Fruit fly (Drosophila melanogaster) whole organism, embryonic: ENCODE measurements around the gene janA.

Source experiments
- BEAF-32 ChIP-seq: fragments of 200-800 bp; sonication (Bioruptor generic); optimal IDR thresholded peaks from 3 replicates; lab custom pipeline; 2017; ENCODE audit warnings: missing biosample characterization, missing genetic modification characterization, mild to moderate bottlenecking, moderate library complexity, missing genetic modification reagents
- Bgb ChIP-seq: fragments of 200-800 bp; sonication (Bioruptor generic); IDR thresholded peaks from 2 replicates; pipeline ENCODE4 v1.3.6; 2022; ENCODE audit warnings: missing biosample characterization, missing genetic modification characterization; ENCODE audit not compliant: partially characterized antibody
- CG10147 ChIP-seq: fragments of 200-800 bp; sonication (Bioruptor generic); optimal IDR thresholded peaks from 2 replicates; lab custom pipeline; 2019; ENCODE audit warnings: missing biosample characterization, mild to moderate bottlenecking, missing genetic modification characterization, moderate library complexity
- CG10565 ChIP-seq: fragments of 200-800 bp; sonication (Bioruptor generic); optimal IDR thresholded peaks from 3 replicates; lab custom pipeline; 2016; ENCODE audit warnings: missing biosample characterization, mild to moderate bottlenecking, missing genetic modification characterization
- CG10959 ChIP-seq: fragments of 200-800 bp; sonication (Bioruptor generic); IDR thresholded peaks from 2 replicates; pipeline ENCODE4 v1.3.6; 2022; ENCODE audit warnings: missing biosample characterization, missing genetic modification characterization
- CG11085 ChIP-seq: fragments of 200-800 bp; sonication (Bioruptor generic); IDR thresholded peaks from 2 replicates; pipeline ENCODE4 v1.3.6; 2022; ENCODE audit warnings: missing biosample characterization, missing genetic modification characterization
- CG11504 ChIP-seq: fragments of 200-800 bp; sonication (Bioruptor generic); optimal IDR thresholded peaks from 3 replicates; lab custom pipeline; 2019; ENCODE audit warnings: missing biosample characterization, mild to moderate bottlenecking, missing genetic modification characterization, moderate library complexity
- CG12659 ChIP-seq: fragments of 200-800 bp; sonication (Bioruptor generic); optimal IDR thresholded peaks from 3 replicates; lab custom pipeline; 2017; ENCODE audit warnings: mild to moderate bottlenecking, missing biosample characterization, missing genetic modification reagents, missing genetic modification characterization
- CG12744 ChIP-seq: fragments of 200-800 bp; sonication (Bioruptor generic); optimal IDR thresholded peaks from 2 replicates; lab custom pipeline; 2016; ENCODE audit warnings: missing biosample characterization, missing genetic modification characterization
- CG17829 ChIP-seq: fragments of 200-800 bp; optimal IDR thresholded peaks from 2 replicates; lab custom pipeline; 2019; ENCODE audit warnings: missing biosample characterization, mild to moderate bottlenecking, missing genetic modification characterization, moderate library complexity
- CG17912 ChIP-seq: fragments of 200-800 bp; sonication (Bioruptor generic); optimal IDR thresholded peaks from 2 replicates; lab custom pipeline; 2018; ENCODE audit warnings: missing biosample characterization, mild to moderate bottlenecking, missing genetic modification characterization
- CG18619 ChIP-seq: fragments of 200-800 bp; sonication (Bioruptor generic); optimal IDR thresholded peaks from 3 replicates; lab custom pipeline; 2017; ENCODE audit warnings: missing biosample characterization, mild to moderate bottlenecking, missing genetic modification characterization
- CG31365 ChIP-seq: fragments of 200-800 bp; sonication (Bioruptor generic); optimal IDR thresholded peaks from 2 replicates; lab custom pipeline; 2018; ENCODE audit warnings: missing biosample characterization, mild to moderate bottlenecking, missing genetic modification characterization
- CG32767 ChIP-seq: fragments of 200-800 bp; sonication (Bioruptor generic); IDR thresholded peaks from 2 replicates; pipeline ENCODE4 v1.3.6; 2022; ENCODE audit warnings: missing biosample characterization, missing genetic modification characterization
- CG34224 ChIP-seq: fragments of 200-800 bp; sonication (Bioruptor generic); IDR thresholded peaks from 3 replicates; pipeline ENCODE4 v1.3.6; 2022; ENCODE audit warnings: missing biosample characterization, missing genetic modification characterization; ENCODE audit not compliant: partially characterized antibody
- CG3726 ChIP-seq: fragments of 200-800 bp; sonication (Bioruptor generic); IDR thresholded peaks from 3 replicates; pipeline ENCODE4, ENCODE4 v1.3.6; 2022; ENCODE audit warnings: missing biosample characterization, missing genetic modification characterization
- CG4282 ChIP-seq: fragments of 200-800 bp; sonication (Bioruptor generic); optimal IDR thresholded peaks from 2 replicates; lab custom pipeline; 2016; ENCODE audit warnings: missing biosample characterization, missing genetic modification characterization
- CG4328 ChIP-seq: fragments of 200-800 bp; sonication (Bioruptor generic); optimal IDR thresholded peaks from 3 replicates; lab custom pipeline; 2017; ENCODE audit warnings: missing biosample characterization, missing genetic modification reagents, missing genetic modification characterization
- CG6654 ChIP-seq: fragments of 200-800 bp; sonication (Bioruptor generic); optimal IDR thresholded peaks from 2 replicates; lab custom pipeline; 2017; ENCODE audit warnings: missing biosample characterization, mild to moderate bottlenecking, missing genetic modification characterization
- CG8089 ChIP-seq: fragments of 200-800 bp; sonication (Bioruptor generic); optimal IDR thresholded peaks from 3 replicates; lab custom pipeline; 2016; ENCODE audit warnings: missing biosample characterization, missing genetic modification characterization
- Dref ChIP-seq: fragments of 200-800 bp; sonication (Bioruptor generic); IDR thresholded peaks from 2 replicates; pipeline ENCODE4 v1.3.6; 2022; ENCODE audit warnings: missing biosample characterization, missing genetic modification characterization
- Elba2 ChIP-seq: fragments of 200-800 bp; sonication (Bioruptor generic); optimal IDR thresholded peaks from 3 replicates; lab custom pipeline; 2016; ENCODE audit warnings: missing biosample characterization, missing genetic modification characterization
- Fer1 ChIP-seq: fragments of 200-800 bp; sonication (Bioruptor generic); optimal IDR thresholded peaks from 2 replicates; lab custom pipeline; 2017; ENCODE audit warnings: missing biosample characterization, mild to moderate bottlenecking, missing genetic modification characterization
- Gsc ChIP-seq: fragments of 200-800 bp; sonication (Bioruptor generic); IDR thresholded peaks from 2 replicates; pipeline ENCODE4 v1.3.6; 2022; ENCODE audit warnings: missing biosample characterization, missing genetic modification characterization
- HLH3B ChIP-seq: fragments of 200-800 bp; sonication (Bioruptor generic); IDR thresholded peaks from 2 replicates; pipeline ENCODE4 v1.3.6; 2022; ENCODE audit warnings: missing biosample characterization, missing genetic modification characterization
- HmgZ ChIP-seq: fragments of 200-800 bp; sonication (Bioruptor generic); optimal IDR thresholded peaks from 2 replicates; lab custom pipeline; 2018; ENCODE audit warnings: missing biosample characterization, mild to moderate bottlenecking, missing genetic modification characterization
- Hmr ChIP-seq: fragments of 200-800 bp; sonication (Bioruptor generic); optimal IDR thresholded peaks from 3 replicates; lab custom pipeline; 2017; ENCODE audit warnings: mild to moderate bottlenecking, missing biosample characterization, missing genetic modification reagents, missing genetic modification characterization
- Max ChIP-seq: fragments of 200-800 bp; sonication (Bioruptor generic); optimal IDR thresholded peaks from 2 replicates; lab custom pipeline; 2016; ENCODE audit warnings: missing biosample characterization, mild to moderate bottlenecking, missing genetic modification characterization
- Med ChIP-seq: fragments of 200-800 bp; sonication (Bioruptor generic); peaks from one replicate; lab custom pipeline; 2016; ENCODE audit warnings: missing biosample characterization, missing genetic modification characterization, mild to moderate bottlenecking, inconsistent platforms, moderate library complexity
- Nf-YA ChIP-seq: fragments of 200-800 bp; sonication (Bioruptor generic); IDR thresholded peaks from 2 replicates; pipeline ENCODE4 v1.3.6; 2022; ENCODE audit warnings: missing biosample characterization, missing genetic modification characterization
- Oaz ChIP-seq: fragments of 200-800 bp; sonication (Bioruptor generic); IDR thresholded peaks from 2 replicates; pipeline ENCODE4 v1.3.6; 2022; ENCODE audit warnings: missing biosample characterization, missing genetic modification characterization
- Sox102F ChIP-seq: fragments of 200-800 bp; sonication (Bioruptor generic); optimal IDR thresholded peaks from 2 replicates; lab custom pipeline; 2018; ENCODE audit warnings: missing biosample characterization, mild to moderate bottlenecking, missing genetic modification characterization, moderate library complexity
- Ssrp ChIP-seq: fragments of 200-800 bp; sonication (Bioruptor generic); optimal IDR thresholded peaks from 2 replicates; lab custom pipeline; 2018; ENCODE audit warnings: missing biosample characterization, mild to moderate bottlenecking, missing genetic modification characterization, moderate library complexity
- Vsx1 ChIP-seq: fragments of 200-800 bp; sonication (Bioruptor generic); optimal IDR thresholded peaks from 2 replicates; lab custom pipeline; 2017; ENCODE audit warnings: missing biosample characterization, mild to moderate bottlenecking, missing genetic modification characterization, missing genetic modification reagents
- Xrp1 ChIP-seq: fragments of 200-800 bp; sonication (Bioruptor generic); IDR thresholded peaks from 2 replicates; pipeline ENCODE4 v1.3.6; 2022; ENCODE audit warnings: missing biosample characterization, missing genetic modification characterization
- bab2 ChIP-seq: fragments of 200-800 bp; sonication (Bioruptor generic); optimal IDR thresholded peaks from 2 replicates; lab custom pipeline; 2016; ENCODE audit warnings: missing biosample characterization, missing genetic modification characterization
- bcd ChIP-seq: fragments of 200-800 bp; sonication (Bioruptor generic); optimal IDR thresholded peaks from 2 replicates; lab custom pipeline; 2017; ENCODE audit warnings: missing biosample characterization, mild to moderate bottlenecking, missing genetic modification characterization
- ci ChIP-seq: fragments of 200-800 bp; sonication (Bioruptor generic); IDR thresholded peaks from 3 replicates; pipeline ENCODE4 v1.3.6; 2022; ENCODE audit warnings: missing biosample characterization, missing genetic modification characterization
- crc ChIP-seq: fragments of 200-800 bp; sonication (Bioruptor generic); optimal IDR thresholded peaks from 2 replicates; lab custom pipeline; 2016; ENCODE audit warnings: missing biosample characterization, missing genetic modification characterization
- emc ChIP-seq: fragments of 200-800 bp; sonication (Bioruptor generic); optimal IDR thresholded peaks from 2 replicates; lab custom pipeline; 2016; ENCODE audit warnings: missing biosample characterization, missing genetic modification characterization
- ewg ChIP-seq: fragments of 200-800 bp; sonication (Bioruptor generic); optimal IDR thresholded peaks from 3 replicates; lab custom pipeline; 2017; ENCODE audit warnings: mild to moderate bottlenecking, missing biosample characterization, missing genetic modification reagents, missing genetic modification characterization
- eyg ChIP-seq: fragments of 200-800 bp; sonication (Bioruptor generic); optimal IDR thresholded peaks from 3 replicates; lab custom pipeline; 2016; ENCODE audit warnings: missing biosample characterization, missing genetic modification characterization
- ham ChIP-seq: fragments of 200-800 bp; sonication (Bioruptor generic); IDR thresholded peaks from 2 replicates; pipeline ENCODE4 v1.3.6; 2022; ENCODE audit warnings: missing biosample characterization, missing genetic modification characterization
- lab ChIP-seq: fragments of 200-800 bp; sonication (Bioruptor generic); optimal IDR thresholded peaks from 3 replicates; lab custom pipeline; 2017; ENCODE audit warnings: missing biosample characterization, missing genetic modification characterization, mild to moderate bottlenecking, moderate library complexity, missing genetic modification reagents
- pzg ChIP-seq: fragments of 200-800 bp; sonication (Bioruptor generic); optimal IDR thresholded peaks from 3 replicates; lab custom pipeline; 2018; ENCODE audit warnings: missing biosample characterization, mild to moderate bottlenecking, missing genetic modification characterization, moderate library complexity
- shn ChIP-seq: fragments of 200-800 bp; sonication (Bioruptor generic); optimal IDR thresholded peaks from 3 replicates; lab custom pipeline; 2016; ENCODE audit warnings: missing biosample characterization, missing genetic modification characterization
- tgo ChIP-seq: fragments of 200-800 bp; sonication (Bioruptor generic); IDR thresholded peaks from 3 replicates; pipeline ENCODE4 v1.3.6; 2022; ENCODE audit warnings: missing biosample characterization, missing genetic modification characterization
- tll ChIP-seq, 2 experiments: fragments of 200-800 bp in 1 of 2; fragments of >200 bp in 1 of 2; sonication (Bioruptor generic) in 1 of 2; optimal IDR thresholded peaks; 2 replicates each; lab custom pipeline; 2017 to 2019; ENCODE audit warnings: missing biosample characterization in 2 of 2, missing genetic modification characterization in 2 of 2, mild to moderate bottlenecking in 1 of 2, moderate library complexity in 1 of 2
- vfl ChIP-seq: fragments of 200-800 bp; sonication (Bioruptor generic); optimal IDR thresholded peaks from 2 replicates; lab custom pipeline; 2016; ENCODE audit warnings: missing biosample characterization, missing genetic modification characterization
- vnd ChIP-seq: fragments of 200-800 bp; sonication (Bioruptor generic); IDR thresholded peaks from 3 replicates; pipeline ENCODE4 v1.3.6; 2022; ENCODE audit warnings: missing biosample characterization, missing genetic modification characterization; ENCODE audit not compliant: partially characterized antibody
- wdn ChIP-seq: fragments of 200-800 bp; sonication (Bioruptor generic); IDR thresholded peaks from 2 replicates; pipeline ENCODE4 v1.3.6; 2022; ENCODE audit warnings: missing biosample characterization, missing genetic modification characterization
- wor ChIP-seq: fragments of 200-800 bp; sonication (Bioruptor generic); IDR thresholded peaks from 2 replicates; pipeline ENCODE4 v1.3.6; 2022; ENCODE audit warnings: missing biosample characterization, missing genetic modification characterization

janA gene

dm6 chr3R:30039494-30039893 lies at the start of gene janA, which contains the start of the genes Sry-alpha and Sry-beta:
Gene janA (minus strand): TSS chr3R:30039533.
Gene Sry-alpha (plus strand): TSS chr3R:30039719.
Gene Sry-beta (plus strand): TSS chr3R:30039719.
- TF ChIP-seq Ssrp (tag; lab: Kevin White, UChicago) (no peak), HLH3B (GFP tag; lab: Robert Waterston, UW) (no peak), CG34224 (GFP tag; lab: Robert Waterston, UW) (peak; percentile 100), Elba2 (GFP tag; lab: Kevin White, UChicago) (no peak), bcd (no peak), Bgb (GFP tag; lab: Robert Waterston, UW) (peak; percentile 99), CG17912 (GFP tag; lab: Kevin White, UChicago) (no peak), HmgZ (peak; percentile 55), Vsx1 (GFP tag; lab: Kevin White, UChicago) (no peak), CG12744 (GFP tag; lab: Kevin White, UChicago) (no peak), shn (GFP tag; lab: Kevin White, UChicago) (no peak), crc (GFP tag; lab: Kevin White, UChicago) (no peak), vfl (GFP tag; lab: Kevin White, UChicago) (no peak), Hmr (GFP tag; lab: Kevin White, UChicago) (no peak), CG10565 (GFP tag; lab: Kevin White, UChicago) (no peak), CG4282 (GFP tag; lab: Kevin White, UChicago) (no peak), CG6654 (GFP tag; lab: Kevin White, UChicago) (no peak), ci (GFP tag; lab: Robert Waterston, UW) (no peak), CG10147 (no peak), CG10959 (GFP tag; lab: Robert Waterston, UW) (no peak), CG4328 (no peak), pzg (GFP tag; lab: Kevin White, UChicago) (peak; percentile 77), CG3726 (GFP tag; lab: Robert Waterston, UW) (no peak), Xrp1 (GFP tag; lab: Robert Waterston, UW) (no peak), CG8089 (GFP tag; lab: Kevin White, UChicago) (no peak), bab2 (GFP tag; lab: Kevin White, UChicago) (no peak), lab (GFP tag; lab: Kevin White, UChicago) (no peak), CG32767 (GFP tag; lab: Robert Waterston, UW) (peak; percentile 69), Gsc (GFP tag; lab: Robert Waterston, UW) (no peak), Med (GFP tag; lab: Kevin White, UChicago) (peak; percentile 86), emc (GFP tag; lab: Kevin White, UChicago) (no peak), vnd (peak; percentile 100), Oaz (GFP tag; lab: Robert Waterston, UW) (no peak), wdn (GFP tag; lab: Robert Waterston, UW) (no peak), CG11504 (no peak), CG18619 (GFP tag; lab: Kevin White, UChicago) (no peak), CG17829 (peak; percentile 63), BEAF-32 (GFP tag; lab: Kevin White, UChicago) (peak; percentile 99), ham (GFP tag; lab: Robert Waterston, UW) (no peak), ewg (GFP tag; lab: Kevin White, UChicago) (no peak), tgo (GFP tag; lab: Robert Waterston, UW) (no peak), wor (no peak), Dref (peak; percentile 92), eyg (no peak), CG11085 (GFP tag; lab: Robert Waterston, UW) (no peak), tll (GFP tag; optimal IDR thresholded peaks at IDR 0.05; lab: Kevin White, UChicago) (no peak), Nf-YA (GFP tag; lab: Robert Waterston, UW) (no peak), CG31365 (tag; lab: Kevin White, UChicago) (no peak), CG12659 (peak; percentile 83), Fer1 (GFP tag; lab: Kevin White, UChicago) (peak; percentile 9), Max (GFP tag; lab: Kevin White, UChicago) (no peak), Sox102F (GFP tag; lab: Kevin White, UChicago) (no peak)
